Worm (Caenorhabditis elegans): Measurements from ENCODE around the gene cnt-1.
A peak's percentile ranks its signal among the peaks of the same experiment; 100 is the strongest.

Gene cnt-1

ce11 chrII:12055408-12056140 lies 33.1 kb downstream of the cnt-1 start (continued):
- TF ChIP-seq ZK185.1 (tag; optimal IDR thresholded peaks at IDR 0.05; ENCODE audit: poor library complexity, severe bottlenecking) = no peak
- TF ChIP-seq ceh-79 (tag; optimal IDR thresholded peaks at IDR 0.05) = no peak
- TF ChIP-seq madf-8 (GFP tag; conservative IDR thresholded peaks at IDR 0.05) = no peak
- TF ChIP-seq zim-3 (tag; optimal IDR thresholded peaks at IDR 0.05) = no peak
- TF ChIP-seq bed-1 (GFP tag; IDR thresholded peaks at IDR 0.05) = 0 out of 2 replicates have a peak, but pooled peaks have one; percentile 36
- TF ChIP-seq F55B11.4 (tag; optimal IDR thresholded peaks at IDR 0.05; ENCODE audit: borderline replicate concordance, insufficient read depth) = no peak
- peak; percentile 46; the same call in 1 of the 2 replicates for TF ChIP-seq B0336.3 (GFP tag; IDR thresholded peaks at IDR 0.05)
- TF ChIP-seq ztf-25 (GFP tag; IDR thresholded peaks at IDR 0.05) = no peak
- no peak for TF ChIP-seq unc-62 (GFP tag; optimal IDR thresholded peaks at IDR 0.05)
- TF ChIP-seq pha-4 (tag; optimal IDR thresholded peaks at IDR 0.05) = no peak
- TF ChIP-seq ceh-91 (GFP tag; IDR thresholded peaks at IDR 0.05) = no peak
- no peak for TF ChIP-seq atf-7 (tag; optimal IDR thresholded peaks at IDR 0.05)
- TF ChIP-seq sdz-38 (tag; optimal IDR thresholded peaks at IDR 0.05) = no peak
- no peak for TF ChIP-seq snpc-3.4 (tag; optimal IDR thresholded peaks at IDR 0.05)
- no peak for TF ChIP-seq ceh-58 (GFP tag; IDR thresholded peaks at IDR 0.05)
- no peak for TF ChIP-seq ztf-3 (GFP tag; optimal IDR thresholded peaks at IDR 0.05)
- TF ChIP-seq dpl-1 (GFP tag; optimal IDR thresholded peaks at IDR 0.05) = no peak
- TF ChIP-seq Y79H2A.3 (GFP tag; conservative IDR thresholded peaks at IDR 0.05) = no peak
- TF ChIP-seq lin-54 (GFP tag; optimal IDR thresholded peaks at IDR 0.05) = no peak
- TF ChIP-seq Y53F4B.3 (GFP tag; IDR thresholded peaks at IDR 0.05) = no peak
- TF ChIP-seq him-1 (tag; optimal IDR thresholded peaks at IDR 0.05) = no peak
- no peak for TF ChIP-seq egrh-3 (GFP tag; IDR thresholded peaks at IDR 0.05)
- peak; percentile 56; the same call in 1 of the 2 replicates for TF ChIP-seq nfyb-1 (GFP tag; IDR thresholded peaks at IDR 0.05)
- TF ChIP-seq athp-1 (tag; optimal IDR thresholded peaks at IDR 0.05) = no peak
- no peak for TF ChIP-seq Y95B8A.8 (GFP tag; IDR thresholded peaks at IDR 0.05)
- TF ChIP-seq zfh-2 (GFP tag; conservative IDR thresholded peaks at IDR 0.05) = peak; percentile 67
- no peak for TF ChIP-seq ztf-26 (tag; optimal IDR thresholded peaks at IDR 0.05)
- TF ChIP-seq mes-4 (tag; optimal IDR thresholded peaks at IDR 0.05) = no peak
- TF ChIP-seq lsy-27 (tag; optimal IDR thresholded peaks at IDR 0.05; ENCODE audit: borderline replicate concordance, insufficient read depth) = no peak
- no peak for TF ChIP-seq ztf-18 (tag; optimal IDR thresholded peaks at IDR 0.05)
- TF ChIP-seq tlf-1 (GFP tag; optimal IDR thresholded peaks at IDR 0.05) = peak; percentile 1
- TF ChIP-seq F39B2.1 (GFP tag; IDR thresholded peaks at IDR 0.05) = no peak
- no peak for TF ChIP-seq B0261.1 (tag; optimal IDR thresholded peaks at IDR 0.05)
- no peak for TF ChIP-seq ets-4 (GFP tag; optimal IDR thresholded peaks at IDR 0.05)
- TF ChIP-seq somi-1 (GFP tag; optimal IDR thresholded peaks at IDR 0.05) = peak; percentile 3
- 0 out of 2 replicates have a peak, but pooled peaks have one; percentile 8 for TF ChIP-seq Y53G8AR.9 (GFP tag; conservative IDR thresholded peaks at IDR 0.05)
- TF ChIP-seq F49E8.2 (tag; optimal IDR thresholded peaks at IDR 0.05; ENCODE audit: insufficient read depth) = no peak
- TF ChIP-seq aptf-2 (GFP tag; conservative IDR thresholded peaks at IDR 0.05) = no peak

- TF ChIP-seq Y53G8AR.9 (GFP tag; conservative IDR thresholded peaks at IDR 0.05) (0 out of 2 replicates have a peak, but pooled peaks have one; percentile 8), ztf-25 (GFP tag; IDR thresholded peaks at IDR 0.05) (0 out of 2 replicates have a peak, but pooled peaks have one; percentile 20), F39B2.1 (GFP tag; IDR thresholded peaks at IDR 0.05) (no peak), B0336.3 (GFP tag; IDR thresholded peaks at IDR 0.05) (peak; percentile 53; the same call in 1 of the 2 replicates), zfh-2 (GFP tag; conservative IDR thresholded peaks at IDR 0.05) (0 out of 2 replicates have a peak, but pooled peaks have one; percentile 13), fkh-3 (tag; optimal IDR thresholded peaks at IDR 0.05) (no peak), lin-26 (GFP tag; IDR thresholded peaks at IDR 0.05) (no peak), hsf-1 (GFP tag; IDR thresholded peaks at IDR 0.05) (0 out of 2 replicates have a peak, but pooled peaks have one; percentile 15), ceh-58 (GFP tag; IDR thresholded peaks at IDR 0.05) (no peak), pbrm-1 (GFP tag; IDR thresholded peaks at IDR 0.05) (no peak), ztf-26 (tag; optimal IDR thresholded peaks at IDR 0.05) (peak; percentile 65), aptf-3 (GFP tag; IDR thresholded peaks at IDR 0.05) (no peak), let-526 (GFP tag; IDR thresholded peaks at IDR 0.05) (0 out of 2 replicates have a peak, but pooled peaks have one; percentile 5), hmg-1.2 (GFP tag; IDR thresholded peaks at IDR 0.05) (no peak), B0019.2 (GFP tag; conservative IDR thresholded peaks at IDR 0.05) (no peak), lin-35 (GFP tag; optimal IDR thresholded peaks at IDR 0.05) (no peak), sdz-38 (tag; optimal IDR thresholded peaks at IDR 0.05) (no peak)
Measured at ce11 chrII:12054558-12054957, 34.1 kb downstream of the cnt-1 start.

All from whole organism, young adult.